Worm (Caenorhabditis elegans) whole organism, L1 larva: ENCODE results near the gene clc-23.

Source experiments
- C34B4.2 ChIP-seq: sonication (generic microtip); optimal IDR thresholded peaks from 2 replicates; lab custom pipeline; 2017; ENCODE audit warnings: mild to moderate bottlenecking, missing genetic modification characterization, missing compliant biosample characterization
- alr-1 ChIP-seq: fragments of 200-800 bp; sonication (Bioruptor generic); optimal IDR thresholded peaks from 2 replicates; lab custom pipeline; 2018; ENCODE audit warnings: borderline replicate concordance, mild to moderate bottlenecking, missing genetic modification characterization, missing compliant biosample characterization
- aly-2 ChIP-seq: fragments of 150-350 bp; optimal IDR thresholded peaks from 2 replicates; lab custom pipeline; 2014; ENCODE audit warnings: missing biosample characterization, missing genetic modification characterization
- ama-1 ChIP-seq: fragments of 150-350 bp; optimal IDR thresholded peaks from 2 replicates; lab custom pipeline; 2014
- ceh-63 ChIP-seq: fragments of 200-800 bp; sonication (Bioruptor generic); optimal IDR thresholded peaks from 2 replicates; lab custom pipeline; 2018; ENCODE audit warnings: mild to moderate bottlenecking, missing genetic modification characterization, missing compliant biosample characterization
- ceh-8 ChIP-seq: fragments of 200-800 bp; sonication (Bioruptor generic); optimal IDR thresholded peaks from 2 replicates; lab custom pipeline; 2018; ENCODE audit warnings: mild to moderate bottlenecking, missing genetic modification characterization, moderate library complexity, missing compliant biosample characterization
- ceh-82 ChIP-seq, 3 experiments: fragments of 150-350 bp in 1 of 3; sonication (generic microtip) in 2 of 3; optimal IDR thresholded peaks; 2 replicates each; lab custom pipeline; 2014 to 2017; ENCODE audit warnings: missing biosample characterization in 3 of 3, missing genetic modification characterization in 3 of 3
- efl-1 ChIP-seq, 4 experiments: fragments of 150-350 bp; optimal IDR thresholded peaks in 3 of 4; peaks in 1 of 4; 1 replicate in 1 of 4; 2 replicates in 3 of 4; lab custom pipeline; 2014; ENCODE audit warnings: missing biosample characterization in 2 of 4, missing genetic modification characterization in 2 of 4, missing genetic modification reagents in 2 of 4
- efl-3 ChIP-seq: fragments of 200-800 bp; sonication (Bioruptor generic); optimal IDR thresholded peaks from 2 replicates; lab custom pipeline; 2018; ENCODE audit warnings: mild to moderate bottlenecking, missing genetic modification characterization, missing compliant biosample characterization
- egl-27 ChIP-seq, 2 experiments: fragments of 150-350 bp in 1 of 2; sonication (generic microtip); optimal IDR thresholded peaks; 3 replicates each; lab custom pipeline; 2017 to 2018; ENCODE audit warnings: missing biosample characterization in 2 of 2, missing genetic modification characterization in 2 of 2, missing genetic modification reagents in 2 of 2
- elt-2 ChIP-seq: sonication (generic microtip); optimal IDR thresholded peaks from 2 replicates; lab custom pipeline; 2016; ENCODE audit warnings: missing genetic modification characterization, mild to moderate bottlenecking, inconsistent platforms, missing compliant biosample characterization, missing genetic modification reagents
- elt-3 ChIP-seq, 6 experiments: fragments of 150-350 bp in 1 of 6; sonication (generic microtip); optimal IDR thresholded peaks; 2 replicates each; lab custom pipeline; 2017 to 2018; ENCODE audit warnings: missing biosample characterization in 6 of 6, missing genetic modification characterization in 6 of 6, inconsistent platforms in 1 of 6
- fkh-10 ChIP-seq: sonication (generic microtip); optimal IDR thresholded peaks from 2 replicates; lab custom pipeline; 2017; ENCODE audit warnings: missing biosample characterization, missing genetic modification reagents, missing genetic modification characterization
- fkh-4 ChIP-seq: sonication (generic microtip); optimal IDR thresholded peaks from 2 replicates; lab custom pipeline; 2016; ENCODE audit warnings: missing compliant biosample characterization, missing genetic modification characterization, borderline replicate concordance
- grh-1 ChIP-seq: fragments of 200-800 bp; sonication (Bioruptor generic); IDR thresholded peaks from 2 replicates; pipeline ENCODE4 v1.3.6; 2022; ENCODE audit warnings: missing genetic modification reagents, missing genetic modification characterization, missing compliant biosample characterization
- hlh-17 ChIP-seq: fragments of 200-800 bp; sonication (Bioruptor generic); optimal IDR thresholded peaks from 2 replicates; lab custom pipeline; 2018; ENCODE audit warnings: missing genetic modification characterization, mild to moderate bottlenecking, missing compliant biosample characterization, moderate library complexity, borderline replicate concordance
- hpl-2 ChIP-seq: fragments of 150-350 bp; optimal IDR thresholded peaks from 2 replicates; lab custom pipeline; 2014; ENCODE audit warnings: missing biosample characterization, missing genetic modification reagents, missing genetic modification characterization
- lin-13 ChIP-seq: fragments of 150-350 bp; optimal IDR thresholded peaks from 2 replicates; lab custom pipeline; 2014; ENCODE audit warnings: missing biosample characterization, missing genetic modification reagents, missing genetic modification characterization
- lin-15B ChIP-seq: fragments of 150-350 bp; sonication (generic microtip); optimal IDR thresholded peaks from 3 replicates; lab custom pipeline; 2014; ENCODE audit warnings: missing biosample characterization, missing genetic modification characterization
- lin-39 ChIP-seq: fragments of 150-350 bp; optimal IDR thresholded peaks from 2 replicates; lab custom pipeline; 2014; ENCODE audit warnings: missing biosample characterization, missing genetic modification reagents, missing genetic modification characterization
- lir-3 ChIP-seq: sonication (generic microtip); optimal IDR thresholded peaks from 2 replicates; lab custom pipeline; 2016; ENCODE audit warnings: mild to moderate bottlenecking, missing genetic modification characterization, moderate library complexity, missing compliant biosample characterization; ENCODE audit not compliant: poor library complexity
- lsy-2 ChIP-seq, 2 experiments: fragments of 150-350 bp; optimal IDR thresholded peaks; 2 replicates each; lab custom pipeline; 2014; ENCODE audit warnings: missing biosample characterization in 2 of 2, missing genetic modification characterization in 2 of 2
- mdl-1 ChIP-seq, 2 experiments: fragments of 150-350 bp; optimal IDR thresholded peaks; 2 replicates each; lab custom pipeline; 2014 to 2017; ENCODE audit warnings: missing biosample characterization in 2 of 2, missing genetic modification characterization in 2 of 2, inconsistent platforms in 1 of 2
- mef-2 ChIP-seq: fragments of 150-350 bp; optimal IDR thresholded peaks from 2 replicates; lab custom pipeline; 2014; ENCODE audit warnings: missing biosample characterization, missing genetic modification characterization
- nhr-12 ChIP-seq: sonication (generic microtip); optimal IDR thresholded peaks from 2 replicates; lab custom pipeline; 2017; ENCODE audit warnings: missing biosample characterization, missing genetic modification characterization
- nhr-19 ChIP-seq: fragments of 200-800 bp; sonication (Bioruptor generic); conservative IDR thresholded peaks from 2 replicates; pipeline ENCODE4 v1.3.6; 2022; ENCODE audit warnings: missing genetic modification characterization, missing compliant biosample characterization
- nhr-237 ChIP-seq: fragments of 150-350 bp; optimal IDR thresholded peaks from 2 replicates; lab custom pipeline; 2014; ENCODE audit warnings: missing biosample characterization, missing genetic modification characterization
- nhr-47 ChIP-seq: sonication (generic microtip); optimal IDR thresholded peaks from 2 replicates; lab custom pipeline; 2016; ENCODE audit warnings: mild to moderate bottlenecking, missing genetic modification characterization, moderate library complexity, missing compliant biosample characterization
- nhr-71 ChIP-seq: sonication (generic microtip); optimal IDR thresholded peaks from 2 replicates; lab custom pipeline; 2016; ENCODE audit warnings: mild to moderate bottlenecking, missing genetic modification characterization, moderate library complexity, missing compliant biosample characterization
- nhr-85 ChIP-seq: sonication (generic microtip); peaks from one replicate; lab custom pipeline; 2016; ENCODE audit warnings: missing genetic modification characterization, inconsistent platforms, missing compliant biosample characterization
- nhr-90 ChIP-seq: sonication (generic microtip); optimal IDR thresholded peaks from 2 replicates; lab custom pipeline; 2016; ENCODE audit warnings: mild to moderate bottlenecking, missing genetic modification characterization, missing compliant biosample characterization; ENCODE audit not compliant: poor library complexity
- pag-3 ChIP-seq: sonication (generic microtip); optimal IDR thresholded peaks from 2 replicates; lab custom pipeline; 2017; ENCODE audit warnings: missing genetic modification characterization, mild to moderate bottlenecking, missing compliant biosample characterization, antibody characterized with exemption, borderline replicate concordance; ENCODE audit not compliant: insufficient read depth
- pax-3 ChIP-seq: fragments of 200-800 bp; sonication (Bioruptor generic); optimal IDR thresholded peaks from 2 replicates; lab custom pipeline; 2018; ENCODE audit warnings: mild to moderate bottlenecking, missing genetic modification characterization, moderate library complexity, missing compliant biosample characterization
- sptf-1 ChIP-seq: fragments of 150-350 bp; optimal IDR thresholded peaks from 2 replicates; lab custom pipeline; 2014; ENCODE audit warnings: missing biosample characterization, missing genetic modification characterization
- unc-130 ChIP-seq: fragments of 150-350 bp; optimal IDR thresholded peaks from 2 replicates; lab custom pipeline; 2017; ENCODE audit warnings: missing biosample characterization, missing genetic modification characterization, inconsistent platforms
- unc-30 ChIP-seq: sonication (generic microtip); optimal IDR thresholded peaks from 2 replicates; lab custom pipeline; 2017; ENCODE audit warnings: missing biosample characterization, missing genetic modification characterization
- unc-62 ChIP-seq: fragments of 150-350 bp; optimal IDR thresholded peaks from 2 replicates; lab custom pipeline; 2014; ENCODE audit warnings: missing biosample characterization, missing genetic modification reagents, missing genetic modification characterization
- unc-86 ChIP-seq: sonication (generic microtip); optimal IDR thresholded peaks from 2 replicates; lab custom pipeline; 2016; ENCODE audit warnings: missing genetic modification characterization, missing compliant biosample characterization
- unc-98 ChIP-seq: fragments of 200-800 bp; sonication (Bioruptor generic); IDR thresholded peaks from 2 replicates; pipeline ENCODE4 v1.3.6; 2022; ENCODE audit warnings: missing genetic modification characterization, missing compliant biosample characterization
- ztf-11 ChIP-seq, 2 experiments: sonication (generic microtip); optimal IDR thresholded peaks; 2 replicates each; lab custom pipeline; 2016 to 2017; ENCODE audit warnings: missing genetic modification characterization in 2 of 2, missing biosample characterization in 1 of 2, missing compliant biosample characterization in 1 of 2

clc-23 gene

DNA sequence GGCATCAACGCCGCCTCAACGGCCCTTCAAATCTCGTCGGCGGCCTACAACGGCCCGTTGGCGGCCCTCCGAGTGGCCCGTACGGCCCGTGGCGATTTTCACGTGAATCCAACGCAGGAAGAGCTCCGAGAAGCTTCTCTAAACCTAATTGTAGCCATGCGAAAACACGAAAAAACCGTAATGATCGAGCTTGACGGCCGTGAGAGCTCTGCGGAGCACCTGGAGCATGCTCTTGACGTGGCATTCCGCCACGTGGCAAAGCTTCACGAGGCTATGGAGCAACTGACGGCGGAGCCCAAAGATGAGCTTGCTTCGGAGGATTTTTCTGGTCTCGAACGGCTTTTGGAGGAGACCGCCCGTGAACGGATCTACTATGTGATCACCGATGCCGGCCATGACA is 19.3 kb downstream of the clc-23 start:
- TF ChIP-seq efl-3 (GFP tag; lab: Kevin White, UChicago) (no peak), unc-30 (tag; lab: Kevin White, UChicago) (no peak), C34B4.2 (no peak), nhr-19 (no peak), aly-2 (no peak), unc-98 (GFP tag; lab: Robert Waterston, UW) (no peak), fkh-10 (no peak), unc-86 (tag; lab: Kevin White, UChicago) (no peak), lin-39 (tag; lab: Kevin White, UChicago) (no peak), fkh-4 (tag; lab: Kevin White, UChicago) (no peak), ztf-11 (tag; optimal IDR thresholded peaks at IDR 0.05; lab: Kevin White, UChicago) (no peak), hlh-17 (GFP tag; lab: Kevin White, UChicago) (no peak), elt-2 (tag; lab: Kevin White, UChicago) (no peak)

DNA sequence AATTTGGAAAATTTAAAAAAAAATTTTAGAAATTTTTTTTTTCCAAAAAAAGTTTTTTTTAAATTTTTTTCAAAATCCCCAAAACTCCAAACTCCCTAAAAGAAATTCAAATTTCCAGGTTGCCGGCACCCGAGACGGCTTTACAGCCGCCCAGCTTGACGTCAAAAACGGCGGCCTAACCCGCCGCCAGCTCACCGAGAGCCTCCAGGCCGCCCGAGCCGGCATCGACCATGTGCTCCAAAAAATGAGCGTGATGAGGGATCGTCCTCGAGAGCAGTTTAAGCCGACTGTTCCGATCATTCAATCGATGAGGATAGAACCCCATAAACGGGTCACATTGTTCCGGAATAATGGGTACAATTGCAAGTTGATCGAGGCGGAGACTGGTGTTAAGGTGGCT is 23.0 kb downstream of the clc-23 start:
- no peak for TF ChIP-seq ztf-11 (tag; optimal IDR thresholded peaks at IDR 0.05; lab: Kevin White, UChicago)
- no peak for TF ChIP-seq elt-3 (tag; optimal IDR thresholded peaks at IDR 0.05; lab: Kevin White, UChicago)
- no peak for TF ChIP-seq lin-13 (GFP tag; lab: Kevin White, UChicago)
- no peak for TF ChIP-seq lir-3 (tag; lab: Kevin White, UChicago)
- TF ChIP-seq nhr-47 (tag; lab: Kevin White, UChicago) = no peak
- no peak for TF ChIP-seq elt-2 (tag; lab: Kevin White, UChicago)
- TF ChIP-seq ceh-8 = no peak
- no peak for TF ChIP-seq pag-3 (tag; lab: Kevin White, UChicago)
- no peak for TF ChIP-seq nhr-12 (tag; lab: Kevin White, UChicago)
- TF ChIP-seq ceh-82 (tag; optimal IDR thresholded peaks at IDR 0.05; lab: Kevin White, UChicago) = no peak
- no peak for TF ChIP-seq lsy-2 (tag; optimal IDR thresholded peaks at IDR 0.05; lab: Kevin White, UChicago)
- no peak for TF ChIP-seq lin-15B (tag; lab: Kevin White, UChicago)
- no peak for TF ChIP-seq hpl-2 (GFP tag; lab: Kevin White, UChicago)

DNA sequence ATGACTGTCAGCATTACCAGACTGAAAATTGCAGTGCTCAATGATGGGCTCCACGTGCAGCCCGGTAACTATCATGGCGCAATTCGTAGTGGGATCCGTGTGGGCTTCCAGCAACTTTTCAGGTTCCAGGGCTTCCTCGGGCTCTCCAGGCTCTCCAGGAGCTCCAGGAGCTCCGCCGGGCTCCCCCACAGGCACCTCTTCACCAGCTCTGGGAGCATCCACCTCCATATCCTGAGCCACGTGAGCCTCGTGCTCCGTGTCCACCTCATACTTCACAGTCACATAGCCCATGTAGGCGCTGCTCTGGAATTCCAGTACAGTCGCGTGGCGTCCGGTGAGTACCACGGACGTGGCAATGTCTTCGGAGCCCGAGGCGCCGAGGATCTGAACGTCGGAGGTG is 31.1 kb downstream of the clc-23 start:
- TF ChIP-seq nhr-19 (no peak), ama-1 (lab: Kevin White, UChicago) (no peak), sptf-1 (tag; lab: Kevin White, UChicago) (no peak), egl-27 (tag; optimal IDR thresholded peaks at IDR 0.05; lab: Kevin White, UChicago) (no peak), ceh-63 (no peak), nhr-237 (tag; lab: Kevin White, UChicago) (no peak), unc-62 (GFP tag; lab: Kevin White, UChicago) (no peak), pax-3 (no peak), nhr-85 (tag; lab: Kevin White, UChicago) (no peak), efl-1 (optimal IDR thresholded peaks at IDR 0.05; lab: Kevin White, UChicago) (no peak), efl-1 (GFP tag; optimal IDR thresholded peaks at IDR 0.05 in 1 of 2; lab: Kevin White, UChicago) (no peak), mef-2 (tag; lab: Kevin White, UChicago) (no peak), nhr-90 (tag; lab: Kevin White, UChicago) (no peak), alr-1 (tag; lab: Kevin White, UChicago) (no peak), aly-2 (no peak), C34B4.2 (no peak), grh-1 (GFP tag; lab: Robert Waterston, UW) (no peak), mdl-1 (tag; optimal IDR thresholded peaks at IDR 0.05; lab: Kevin White, UChicago) (no peak), unc-130 (tag; lab: Kevin White, UChicago) (no peak), nhr-71 (tag; lab: Kevin White, UChicago) (no peak)
